Fruit fly (Drosophila melanogaster) whole organism, adult: ENCODE measurements around the gene tkv.

Experiments used
- CG14711 ChIP-seq: fragments of 200-800 bp; sonication (Bioruptor generic); optimal IDR thresholded peaks from 2 replicates; lab custom pipeline; 2018; ENCODE audit warnings: missing biosample characterization, mild to moderate bottlenecking, missing genetic modification characterization, moderate library complexity
- CG5204 ChIP-seq: fragments of 200-800 bp; sonication (Bioruptor generic); optimal IDR thresholded peaks from 2 replicates; lab custom pipeline; 2016; ENCODE audit warnings: missing biosample characterization, missing genetic modification characterization
- CG7045 ChIP-seq: fragments of 200-800 bp; sonication (Bioruptor generic); optimal IDR thresholded peaks from 2 replicates; lab custom pipeline; 2017; ENCODE audit warnings: missing biosample characterization, mild to moderate bottlenecking, missing genetic modification characterization
- CG7101 ChIP-seq: fragments of 200-800 bp; sonication (Bioruptor generic); optimal IDR thresholded peaks from 2 replicates; lab custom pipeline; 2018; ENCODE audit warnings: missing biosample characterization, mild to moderate bottlenecking, missing genetic modification characterization, moderate library complexity
- Clk ChIP-seq: fragments of 200-800 bp; sonication (Bioruptor generic); optimal IDR thresholded peaks from 2 replicates; lab custom pipeline; 2017; ENCODE audit warnings: missing biosample characterization, missing genetic modification characterization
- Crg-1 ChIP-seq: fragments of 200-800 bp; sonication (Bioruptor generic); optimal IDR thresholded peaks from 2 replicates; lab custom pipeline; 2016; ENCODE audit warnings: missing biosample characterization, missing genetic modification characterization
- Hr96 ChIP-seq: fragments of 200-800 bp; sonication (Bioruptor generic); optimal IDR thresholded peaks from 2 replicates; lab custom pipeline; 2016; ENCODE audit warnings: missing biosample characterization, missing genetic modification characterization
- cic ChIP-seq: fragments of 200-800 bp; sonication (Bioruptor generic); optimal IDR thresholded peaks from 2 replicates; lab custom pipeline; 2017; ENCODE audit warnings: missing biosample characterization, mild to moderate bottlenecking, missing genetic modification characterization, moderate library complexity
- cnc ChIP-seq, 2 experiments: fragments of >200 bp; optimal IDR thresholded peaks; 2 replicates each; lab custom pipeline; 2017
- kay ChIP-seq: fragments of 200-800 bp; sonication (Bioruptor generic); peaks from one replicate; lab custom pipeline; 2016; ENCODE audit warnings: missing biosample characterization, missing genetic modification characterization, borderline replicate concordance
- ovo ChIP-seq: fragments of 200-800 bp; sonication (Bioruptor generic); optimal IDR thresholded peaks from 2 replicates; lab custom pipeline; 2016; ENCODE audit warnings: missing biosample characterization, missing genetic modification characterization
- toe ChIP-seq: fragments of 200-800 bp; sonication (Bioruptor generic); optimal IDR thresholded peaks from 2 replicates; lab custom pipeline; 2016; ENCODE audit warnings: missing biosample characterization, missing genetic modification characterization

- no peak for TF ChIP-seq kay (GFP tag; lab: Kevin White, UChicago)
- no peak for TF ChIP-seq Clk (GFP tag; lab: Kevin White, UChicago)
- no peak for TF ChIP-seq cnc (optimal IDR thresholded peaks at IDR 0.05; lab: Kevin White, UChicago)
- no peak for TF ChIP-seq cic
- no peak for TF ChIP-seq CG5204 (GFP tag; lab: Kevin White, UChicago)
- TF ChIP-seq CG7101 (tag; lab: Kevin White, UChicago): no peak
- no peak for TF ChIP-seq CG7045 (GFP tag; lab: Kevin White, UChicago)
- no peak for TF ChIP-seq ovo (GFP tag; lab: Kevin White, UChicago)
- TF ChIP-seq Hr96: no peak
- TF ChIP-seq CG14711 (tag; lab: Kevin White, UChicago): no peak
- TF ChIP-seq Crg-1 (GFP tag; lab: Kevin White, UChicago): no peak
- TF ChIP-seq toe (GFP tag; lab: Kevin White, UChicago): no peak
Observed at dm6 chr2L:5196684-5197083, 74.5 kb downstream of the tkv start.
